Fruit fly (Drosophila melanogaster) whole organism, prepupa: ENCODE data around the gene CG32486.

ENCODE experiments used
- Blimp-1 ChIP-seq: fragments of 200-800 bp; sonication (Bioruptor generic); optimal IDR thresholded peaks from 3 replicates; lab custom pipeline; 2017; ENCODE audit warnings: missing biosample characterization, missing genetic modification characterization, mild to moderate bottlenecking, moderate library complexity, missing genetic modification reagents
- CG10669 ChIP-seq: fragments of 200-800 bp; sonication (Bioruptor generic); optimal IDR thresholded peaks from 3 replicates; lab custom pipeline; 2018; ENCODE audit warnings: missing biosample characterization, mild to moderate bottlenecking, missing genetic modification characterization, moderate library complexity
- CG16779 ChIP-seq: fragments of 200-800 bp; sonication (Bioruptor generic); optimal IDR thresholded peaks from 3 replicates; lab custom pipeline; 2017; ENCODE audit warnings: missing biosample characterization, mild to moderate bottlenecking, missing genetic modification characterization
- CG34406 ChIP-seq: fragments of 200-800 bp; sonication (Bioruptor generic); optimal IDR thresholded peaks from 3 replicates; lab custom pipeline; 2016; ENCODE audit warnings: missing biosample characterization, missing genetic modification characterization
- CG6163 ChIP-seq: fragments of 200-800 bp; sonication (Bioruptor generic); IDR thresholded peaks from 3 replicates; pipeline ENCODE4 v1.3.6; 2022; ENCODE audit warnings: missing biosample characterization, missing genetic modification characterization
- CG8119 ChIP-seq: fragments of 200-800 bp; sonication (Bioruptor generic); IDR thresholded peaks from 3 replicates; pipeline ENCODE4 v1.3.6; 2022; ENCODE audit warnings: missing biosample characterization, missing genetic modification characterization
- CG9139 ChIP-seq: fragments of 200-800 bp; sonication (Bioruptor generic); optimal IDR thresholded peaks from 3 replicates; lab custom pipeline; 2017; ENCODE audit warnings: missing biosample characterization, mild to moderate bottlenecking, missing genetic modification characterization
- Eip75B ChIP-seq: fragments of 200-800 bp; sonication (Bioruptor generic); optimal IDR thresholded peaks from 3 replicates; lab custom pipeline; 2016; ENCODE audit warnings: missing biosample characterization, missing genetic modification characterization
- Hr39 ChIP-seq: fragments of 200-800 bp; sonication (Bioruptor generic); optimal IDR thresholded peaks from 2 replicates; lab custom pipeline; 2016; ENCODE audit warnings: missing biosample characterization, missing genetic modification characterization
- Lpt ChIP-seq: fragments of 200-800 bp; sonication (Bioruptor generic); optimal IDR thresholded peaks from 3 replicates; lab custom pipeline; 2016; ENCODE audit warnings: missing biosample characterization, missing genetic modification characterization
- Sox14 ChIP-seq: fragments of 200-800 bp; sonication (Bioruptor generic); optimal IDR thresholded peaks from 3 replicates; lab custom pipeline; 2016; ENCODE audit warnings: missing biosample characterization, missing genetic modification characterization
- achi ChIP-seq: fragments of 200-800 bp; sonication (Bioruptor generic); optimal IDR thresholded peaks from 3 replicates; lab custom pipeline; 2016; ENCODE audit warnings: missing biosample characterization, missing genetic modification characterization
- eg ChIP-seq: fragments of 200-800 bp; sonication (Bioruptor generic); IDR thresholded peaks from 3 replicates; pipeline ENCODE4 v1.3.6; 2022; ENCODE audit warnings: missing biosample characterization, missing genetic modification characterization
- svp ChIP-seq: fragments of 200-800 bp; sonication (Bioruptor generic); peaks from one replicate; lab custom pipeline; 2016; ENCODE audit warnings: missing biosample characterization, missing genetic modification characterization

dm6 chr3L:3090581-3091345 is 20.1 kb upstream of the CG32486 start:
- no peak for TF ChIP-seq svp
- no peak for TF ChIP-seq Eip75B (GFP tag; lab: Kevin White, UChicago)
- no peak for TF ChIP-seq achi (GFP tag; lab: Kevin White, UChicago)
- no peak for TF ChIP-seq CG16779 (tag; lab: Kevin White, UChicago)
- TF ChIP-seq CG6163, result peak; percentile 48; the same call in 1 of the 3 replicates
- no peak for TF ChIP-seq CG9139 (GFP tag; lab: Kevin White, UChicago)
- TF ChIP-seq Hr39, result no peak
- TF ChIP-seq CG34406, result no peak
- TF ChIP-seq CG8119 (GFP tag; lab: Robert Waterston, UW), result no peak
- TF ChIP-seq eg, result peak; percentile 50; the same call in 1 of the 3 replicates
- no peak for TF ChIP-seq CG10669 (GFP tag; lab: Kevin White, UChicago)
- no peak for TF ChIP-seq Lpt
- TF ChIP-seq Sox14 (GFP tag; lab: Kevin White, UChicago), result no peak
- no peak for TF ChIP-seq Blimp-1
